Worm (Caenorhabditis elegans): Measurements from ENCODE around the gene F53C3.8.
A peak's percentile ranks its signal among the peaks of the same experiment; 100 is the strongest.

The F53C3.8 gene

DNA sequence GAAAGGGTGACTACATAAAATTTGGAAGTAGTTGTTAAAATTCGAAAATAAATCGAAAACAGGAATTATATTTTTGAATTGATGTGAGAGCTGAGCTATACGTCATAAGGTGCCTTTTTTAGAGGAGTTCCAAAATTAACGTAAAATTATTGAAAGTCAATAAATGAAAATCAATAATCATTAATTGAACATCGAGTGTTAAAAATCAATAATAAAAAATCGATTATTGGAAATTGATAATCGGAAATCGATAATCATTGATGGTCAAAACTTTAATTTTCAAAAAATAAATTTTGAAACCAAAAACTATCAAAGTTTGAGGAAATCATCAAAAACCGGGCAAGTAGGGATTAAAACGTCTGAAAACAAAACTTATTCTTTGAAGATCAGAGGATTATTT is 22.4 kb downstream of the F53C3.8 start:
- TF ChIP-seq ceh-28 (tag; optimal IDR thresholded peaks at IDR 0.05), result peak; percentile 83
- no peak for TF ChIP-seq ama-1 (optimal IDR thresholded peaks at IDR 0.05)
- TF ChIP-seq lin-15B (tag; optimal IDR thresholded peaks at IDR 0.05), result no peak

DNA sequence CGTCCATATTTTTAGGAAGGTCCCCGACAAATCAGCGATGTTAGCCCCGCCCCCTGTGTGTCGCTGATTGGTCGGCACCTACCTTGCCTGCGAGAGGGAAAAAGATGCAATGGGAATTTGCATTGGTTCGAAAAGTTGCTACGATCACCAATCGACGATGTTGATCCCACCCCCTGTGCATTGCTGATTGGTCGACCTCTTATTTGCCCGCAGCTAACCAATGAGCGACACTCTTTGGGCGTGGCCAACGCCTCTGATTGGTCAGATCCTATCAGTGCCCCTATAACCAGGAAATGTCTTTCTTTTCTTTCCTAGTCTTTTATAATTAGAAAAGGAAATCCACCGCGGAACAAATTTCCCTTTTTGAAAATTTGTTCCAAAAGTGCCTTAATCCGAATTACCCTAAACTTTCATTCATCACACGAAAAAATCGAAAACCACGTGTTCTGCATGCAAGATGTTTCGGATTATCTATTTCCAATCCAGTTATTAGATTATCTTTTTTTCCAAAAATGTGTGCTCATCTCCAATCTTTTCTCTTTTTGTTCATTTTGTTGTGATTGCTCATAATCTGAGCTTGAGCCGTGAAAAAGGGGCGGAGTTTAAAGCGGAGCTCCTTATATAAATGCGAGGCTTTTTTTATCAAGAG is 26.9 kb downstream of the F53C3.8 start:
- TF ChIP-seq nfya-1 (tag; optimal IDR thresholded peaks at IDR 0.05; ENCODE audit: insufficient read depth), result peak; percentile 90
- TF ChIP-seq lsy-12 (tag; optimal IDR thresholded peaks at IDR 0.05), result no peak
- no peak for TF ChIP-seq unc-62 (GFP tag; optimal IDR thresholded peaks at IDR 0.05)

DNA sequence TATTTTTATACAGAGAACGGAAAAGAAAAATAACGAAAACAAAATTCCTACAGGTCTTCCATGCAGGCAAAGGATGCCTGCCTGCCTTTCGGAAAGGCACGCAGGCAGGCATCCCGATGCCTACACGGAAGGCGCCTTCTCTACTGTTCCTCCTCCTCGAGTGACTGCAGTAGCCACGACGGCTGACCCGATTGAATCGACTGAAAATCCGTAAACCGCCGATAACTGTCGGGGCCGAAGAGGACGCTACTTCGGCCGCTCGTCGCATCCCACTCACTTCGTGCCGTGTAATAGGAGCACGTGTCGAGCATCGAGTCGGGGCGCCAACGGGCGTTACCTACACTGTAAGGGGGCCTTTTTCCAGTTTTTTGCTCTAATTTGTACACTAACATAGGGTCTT is 29.4 kb downstream of the F53C3.8 start:
- TF ChIP-seq sea-2 (GFP tag; optimal IDR thresholded peaks at IDR 0.05), result no peak
- TF ChIP-seq daf-12 (tag; optimal IDR thresholded peaks at IDR 0.05), result no peak
- TF ChIP-seq zag-1 (tag; optimal IDR thresholded peaks at IDR 0.05), result no peak

DNA sequence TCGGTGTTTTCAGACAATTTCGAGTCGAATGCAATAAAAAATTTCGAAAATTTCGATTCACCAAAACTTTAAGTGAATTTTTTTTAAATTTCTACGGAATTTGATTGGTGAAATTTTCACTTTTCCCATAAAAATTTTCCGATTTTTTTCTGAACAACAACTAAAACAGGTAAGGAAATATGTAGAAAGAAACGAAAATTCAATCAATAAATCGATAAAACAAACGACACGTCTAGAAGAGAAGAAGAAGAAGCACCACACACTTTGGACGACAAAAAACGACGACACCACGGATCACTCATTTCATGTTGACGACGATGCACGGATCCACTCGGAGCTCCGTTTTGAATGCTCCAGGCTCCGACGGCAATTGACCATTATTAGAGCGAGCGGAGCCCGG is 31.5 kb downstream of the F53C3.8 start:
- TF ChIP-seq ceh-28 (tag; optimal IDR thresholded peaks at IDR 0.05) (peak; percentile 56), aly-2 (tag; optimal IDR thresholded peaks at IDR 0.05) (no peak)

DNA sequence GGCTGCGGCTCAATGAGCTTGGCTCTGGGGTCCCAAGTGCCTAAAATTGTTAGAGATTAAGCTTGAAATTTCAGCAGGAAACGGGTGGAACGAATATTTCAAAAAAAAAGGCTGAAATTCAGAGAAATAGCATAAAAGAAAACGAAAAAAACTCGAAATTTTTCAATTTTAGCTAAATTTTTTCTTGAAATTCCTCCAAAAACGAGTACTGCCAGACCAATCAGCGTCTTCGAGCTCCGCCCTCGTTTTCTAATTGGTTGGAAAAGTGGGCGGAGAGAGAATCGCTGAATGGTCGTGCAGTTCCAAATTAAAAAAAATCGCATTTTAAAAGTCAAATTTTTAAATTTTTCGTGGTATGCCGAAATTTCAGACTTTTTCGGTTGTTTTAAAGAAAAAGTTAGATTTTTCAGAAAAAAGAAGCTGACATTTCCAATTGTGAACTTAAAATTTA is 36.7 kb downstream of the F53C3.8 start, which contains the start of gene plpp-1.1:
Gene plpp-1.1 (minus strand): TSS at position 51 of the 451 bp plus-strand sequence.
- TF ChIP-seq mml-1 (tag; optimal IDR thresholded peaks at IDR 0.05) (no peak), nfya-1 (tag; optimal IDR thresholded peaks at IDR 0.05; ENCODE audit: insufficient read depth) (peak; percentile 97)

DNA sequence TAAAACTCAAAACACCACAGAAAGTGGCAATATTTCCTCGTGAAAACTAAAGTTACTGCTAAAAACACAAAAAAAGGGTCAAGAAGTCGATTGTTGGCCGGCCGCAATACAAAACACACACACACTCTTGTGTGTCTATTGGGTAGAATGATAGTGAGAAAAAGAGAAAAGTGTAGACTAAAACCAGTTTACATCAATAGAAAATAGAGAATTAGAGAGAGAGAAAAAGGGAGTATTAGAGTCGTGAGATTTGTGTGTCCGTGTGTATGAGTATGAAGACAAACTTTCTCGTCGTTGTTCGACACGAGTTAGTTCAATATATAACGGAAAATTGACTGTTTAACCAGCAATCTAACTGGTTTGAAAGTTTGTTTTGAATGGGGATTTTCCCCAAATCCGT is 38.2 kb downstream of the F53C3.8 start:
- TF ChIP-seq elt-3 (tag; optimal IDR thresholded peaks at IDR 0.05) (no peak), pha-4 (tag; optimal IDR thresholded peaks at IDR 0.05) (peak; percentile 92), nhr-23 (tag; optimal IDR thresholded peaks at IDR 0.05) (peak; percentile 33), nfya-1 (tag; optimal IDR thresholded peaks at IDR 0.05; ENCODE audit: insufficient read depth) (peak; percentile 85), jun-1 (tag; optimal IDR thresholded peaks at IDR 0.05) (no peak)

DNA sequence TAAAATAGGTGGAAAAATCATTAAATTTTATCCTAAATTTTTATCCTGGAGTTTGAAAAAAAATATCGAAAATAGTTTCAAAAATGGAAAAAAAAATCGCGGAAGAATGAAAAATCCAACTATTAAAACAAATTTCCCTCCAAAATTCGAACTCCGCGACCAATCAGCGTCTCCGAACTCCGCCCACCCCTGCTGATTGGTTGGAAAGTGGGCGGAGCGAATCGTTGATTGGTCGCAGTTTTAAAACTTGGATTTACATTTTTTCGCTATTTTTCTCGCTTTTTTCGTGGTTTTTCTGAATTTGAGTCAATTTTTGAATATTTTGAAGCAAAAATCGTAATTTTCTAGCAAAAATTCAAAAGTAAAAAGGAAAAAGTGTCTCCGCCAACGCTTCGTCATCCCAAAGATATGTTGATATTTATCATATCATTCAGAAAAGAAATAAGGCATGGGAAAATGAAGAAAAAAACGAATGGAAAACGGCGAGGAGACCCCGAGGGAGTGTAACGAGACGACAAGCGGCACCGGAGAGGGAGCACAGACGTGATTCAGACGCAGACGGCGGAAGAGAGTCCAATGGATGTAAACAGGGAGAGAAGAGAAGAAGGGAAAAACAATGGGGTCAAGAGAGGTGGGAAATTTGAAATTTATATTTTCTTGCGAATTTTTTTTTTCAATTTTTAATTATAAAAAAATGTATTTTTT is 39.4 kb downstream of the F53C3.8 start:
- TF ChIP-seq ceh-28 (tag; optimal IDR thresholded peaks at IDR 0.05) (no peak), daf-12 (tag; optimal IDR thresholded peaks at IDR 0.05) (no peak), nhr-23 (tag; optimal IDR thresholded peaks at IDR 0.05) (peak; percentile 94), nhr-76 (tag; optimal IDR thresholded peaks at IDR 0.05) (no peak), lin-15B (tag; optimal IDR thresholded peaks at IDR 0.05) (peak; percentile 22), fos-1 (tag; optimal IDR thresholded peaks at IDR 0.05) (no peak), unc-39 (tag; optimal IDR thresholded peaks at IDR 0.05) (no peak), eor-1 (tag; optimal IDR thresholded peaks at IDR 0.05) (no peak), elt-2 (tag; optimal IDR thresholded peaks at IDR 0.05) (peak; percentile 42), pqm-1 (tag; optimal IDR thresholded peaks at IDR 0.05) (peak; percentile 17), nhr-28 (tag; optimal IDR thresholded peaks at IDR 0.05) (no peak), unc-62 (GFP tag; optimal IDR thresholded peaks at IDR 0.05) (no peak), ama-1 (optimal IDR thresholded peaks at IDR 0.05) (no peak), lsy-12 (tag; optimal IDR thresholded peaks at IDR 0.05) (no peak), ceh-9 (tag; optimal IDR thresholded peaks at IDR 0.05) (no peak), nhr-77 (tag; optimal IDR thresholded peaks at IDR 0.05) (no peak), egl-5 (tag; optimal IDR thresholded peaks at IDR 0.05) (no peak), tbx-2 (tag; optimal IDR thresholded peaks at IDR 0.05) (no peak), nhr-12 (tag; optimal IDR thresholded peaks at IDR 0.05) (no peak), ceh-16 (tag; optimal IDR thresholded peaks at IDR 0.05) (no peak), elt-1 (tag; optimal IDR thresholded peaks at IDR 0.05) (no peak), aly-2 (tag; optimal IDR thresholded peaks at IDR 0.05) (no peak), egl-27 (tag; optimal IDR thresholded peaks at IDR 0.05) (no peak), zag-1 (tag; optimal IDR thresholded peaks at IDR 0.05) (no peak), R02D3.7 (tag; optimal IDR thresholded peaks at IDR 0.05) (no peak), skn-1 (tag; optimal IDR thresholded peaks at IDR 0.05) (no peak), ztf-11 (tag; optimal IDR thresholded peaks at IDR 0.05) (no peak), hmg-11 (tag; optimal IDR thresholded peaks at IDR 0.05) (peak; percentile 49), jun-1 (tag; optimal IDR thresholded peaks at IDR 0.05) (no peak), fkh-10 (GFP tag; optimal IDR thresholded peaks at IDR 0.05) (no peak), mml-1 (tag; optimal IDR thresholded peaks at IDR 0.05) (no peak), ZK546.5 (tag; optimal IDR thresholded peaks at IDR 0.05) (no peak), nfya-1 (tag; optimal IDR thresholded peaks at IDR 0.05; ENCODE audit: insufficient read depth) (peak; percentile 99), snpc-4 (tag; optimal IDR thresholded peaks at IDR 0.05) (peak; percentile 40)

Measured in whole organism, L3 larva.